Worm (Caenorhabditis elegans) whole organism, L2 larva: ENCODE data around the gene C33G8.2.

Experiments
- C34F6.9 ChIP-seq: fragments of 150-350 bp; optimal IDR thresholded peaks from 2 replicates; lab custom pipeline; 2014; ENCODE audit warnings: missing biosample characterization, missing genetic modification characterization
- F13H6.1 ChIP-seq: sonication (generic microtip); optimal IDR thresholded peaks from 2 replicates; lab custom pipeline; 2016; ENCODE audit warnings: missing genetic modification characterization, missing compliant biosample characterization
- R02D3.7 ChIP-seq: fragments of 150-350 bp; optimal IDR thresholded peaks from 2 replicates; lab custom pipeline; 2014; ENCODE audit warnings: missing biosample characterization, missing genetic modification characterization
- Y55F3AM.14 ChIP-seq: fragments of 200-800 bp; sonication (Bioruptor generic); optimal IDR thresholded peaks from 2 replicates; lab custom pipeline; 2018; ENCODE audit warnings: mild to moderate bottlenecking, missing genetic modification characterization, missing compliant biosample characterization
- ZK546.5 ChIP-seq: sonication (generic microtip); optimal IDR thresholded peaks from 2 replicates; lab custom pipeline; 2017; ENCODE audit warnings: missing biosample characterization, missing genetic modification characterization
- alr-1 ChIP-seq: fragments of 150-350 bp; optimal IDR thresholded peaks from 2 replicates; lab custom pipeline; 2014; ENCODE audit warnings: missing biosample characterization, missing genetic modification characterization
- aly-2 ChIP-seq: fragments of 150-350 bp; optimal IDR thresholded peaks from 2 replicates; lab custom pipeline; 2014; ENCODE audit warnings: missing biosample characterization, missing genetic modification characterization
- ama-1 ChIP-seq: fragments of 150-350 bp; optimal IDR thresholded peaks from 2 replicates; lab custom pipeline; 2018; ENCODE audit warnings: inconsistent platforms
- blmp-1 ChIP-seq: sonication (generic microtip); optimal IDR thresholded peaks from 2 replicates; lab custom pipeline; 2017; ENCODE audit warnings: missing genetic modification characterization, mild to moderate bottlenecking, missing compliant biosample characterization, antibody characterized with exemption, moderate library complexity; ENCODE audit not compliant: insufficient read depth
- ceh-16 ChIP-seq: fragments of 150-350 bp; optimal IDR thresholded peaks from 2 replicates; lab custom pipeline; 2014; ENCODE audit warnings: missing biosample characterization, missing genetic modification characterization
- ceh-82 ChIP-seq: fragments of 150-350 bp; optimal IDR thresholded peaks from 2 replicates; lab custom pipeline; 2014; ENCODE audit warnings: missing biosample characterization, missing genetic modification characterization
- crh-2 ChIP-seq: sonication (generic microtip); optimal IDR thresholded peaks from 2 replicates; lab custom pipeline; 2017; ENCODE audit warnings: missing biosample characterization, missing genetic modification characterization
- dmd-4 ChIP-seq: sonication (generic microtip); optimal IDR thresholded peaks from 2 replicates; lab custom pipeline; 2017; ENCODE audit warnings: missing biosample characterization, missing genetic modification characterization
- egl-27 ChIP-seq: sonication (generic microtip); optimal IDR thresholded peaks from 3 replicates; lab custom pipeline; 2017; ENCODE audit warnings: missing biosample characterization, missing genetic modification reagents, missing genetic modification characterization
- elt-1 ChIP-seq: fragments of 150-350 bp; optimal IDR thresholded peaks from 2 replicates; lab custom pipeline; 2014; ENCODE audit warnings: missing biosample characterization, missing genetic modification characterization
- elt-3 ChIP-seq: sonication (generic microtip); optimal IDR thresholded peaks from 2 replicates; lab custom pipeline; 2017; ENCODE audit warnings: missing biosample characterization, missing genetic modification characterization
- fos-1 ChIP-seq: fragments of 150-350 bp; optimal IDR thresholded peaks from 2 replicates; lab custom pipeline; 2014; ENCODE audit warnings: missing biosample characterization, missing genetic modification characterization
- gmeb-1 ChIP-seq: fragments of 150-350 bp; optimal IDR thresholded peaks from 2 replicates; lab custom pipeline; 2014; ENCODE audit warnings: missing biosample characterization, missing genetic modification characterization
- lin-11 ChIP-seq: fragments of 150-350 bp; sonication (generic microtip); optimal IDR thresholded peaks from 2 replicates; lab custom pipeline; 2014; ENCODE audit warnings: missing biosample characterization, missing genetic modification characterization, inconsistent platforms, mixed read lengths
- lin-13 ChIP-seq: fragments of 150-350 bp; optimal IDR thresholded peaks from 2 replicates; lab custom pipeline; 2014; ENCODE audit warnings: missing biosample characterization, missing genetic modification reagents, missing genetic modification characterization
- lin-39 ChIP-seq: fragments of 150-350 bp; optimal IDR thresholded peaks from 2 replicates; lab custom pipeline; 2014; ENCODE audit warnings: missing biosample characterization, missing genetic modification reagents, missing genetic modification characterization
- lsy-2 ChIP-seq, 2 experiments: fragments of 150-350 bp in 1 of 2; sonication (generic microtip) in 1 of 2; optimal IDR thresholded peaks; 2 replicates each; lab custom pipeline; 2014 to 2017; ENCODE audit warnings: missing biosample characterization in 2 of 2, missing genetic modification characterization in 2 of 2
- mab-5 ChIP-seq: fragments of 150-350 bp; optimal IDR thresholded peaks from 2 replicates; lab custom pipeline; 2014; ENCODE audit warnings: missing biosample characterization, missing genetic modification characterization
- mbf-1 ChIP-seq: sonication (generic microtip); optimal IDR thresholded peaks from 2 replicates; lab custom pipeline; 2017; ENCODE audit warnings: missing biosample characterization, missing genetic modification characterization
- mdl-1 ChIP-seq, 2 experiments: fragments of 150-350 bp in 1 of 2; sonication (generic microtip) in 1 of 2; optimal IDR thresholded peaks; 2 replicates each; lab custom pipeline; 2017; ENCODE audit warnings: missing biosample characterization in 2 of 2, missing genetic modification characterization in 2 of 2
- nhr-10 ChIP-seq: sonication (generic microtip); optimal IDR thresholded peaks from 2 replicates; lab custom pipeline; 2017; ENCODE audit warnings: missing biosample characterization, missing genetic modification characterization
- nhr-11 ChIP-seq: fragments of 150-350 bp; optimal IDR thresholded peaks from 2 replicates; lab custom pipeline; 2014; ENCODE audit warnings: missing biosample characterization, missing genetic modification characterization
- nhr-12 ChIP-seq: fragments of 150-350 bp; optimal IDR thresholded peaks from 2 replicates; lab custom pipeline; 2014; ENCODE audit warnings: missing biosample characterization, missing genetic modification characterization
- nhr-129 ChIP-seq: fragments of 150-350 bp; optimal IDR thresholded peaks from 2 replicates; lab custom pipeline; 2014; ENCODE audit warnings: missing biosample characterization, missing genetic modification characterization
- nhr-21 ChIP-seq: fragments of 150-350 bp; optimal IDR thresholded peaks from 2 replicates; lab custom pipeline; 2014; ENCODE audit warnings: missing biosample characterization, missing genetic modification characterization
- nhr-23 ChIP-seq: fragments of 150-350 bp; optimal IDR thresholded peaks from 2 replicates; lab custom pipeline; 2014; ENCODE audit warnings: missing biosample characterization, missing genetic modification reagents, missing genetic modification characterization
- nhr-237 ChIP-seq: fragments of 150-350 bp; optimal IDR thresholded peaks from 2 replicates; lab custom pipeline; 2014; ENCODE audit warnings: missing biosample characterization, missing genetic modification characterization
- nhr-25 ChIP-seq: fragments of 150-350 bp; sonication (generic microtip); optimal IDR thresholded peaks from 3 replicates; lab custom pipeline; 2014; ENCODE audit warnings: missing biosample characterization, missing genetic modification characterization
- nhr-6 ChIP-seq: fragments of 150-350 bp; optimal IDR thresholded peaks from 2 replicates; lab custom pipeline; 2014; ENCODE audit warnings: missing biosample characterization, missing genetic modification characterization
- nhr-77 ChIP-seq: fragments of 150-350 bp; optimal IDR thresholded peaks from 2 replicates; lab custom pipeline; 2014; ENCODE audit warnings: missing biosample characterization, missing genetic modification characterization
- peb-1 ChIP-seq: fragments of 150-350 bp; optimal IDR thresholded peaks from 2 replicates; lab custom pipeline; 2014; ENCODE audit warnings: missing biosample characterization, missing genetic modification characterization
- sem-4 ChIP-seq: fragments of 150-350 bp; optimal IDR thresholded peaks from 2 replicates; lab custom pipeline; 2014; ENCODE audit warnings: missing biosample characterization, missing genetic modification reagents, missing genetic modification characterization
- skn-1 ChIP-seq: sonication (generic microtip); optimal IDR thresholded peaks from 2 replicates; lab custom pipeline; 2017; ENCODE audit warnings: missing biosample characterization, missing genetic modification characterization
- sma-3 ChIP-seq: sonication (generic microtip); optimal IDR thresholded peaks from 2 replicates; lab custom pipeline; 2016; ENCODE audit warnings: missing genetic modification reagents, missing genetic modification characterization, missing compliant biosample characterization
- sma-9 ChIP-seq, 2 experiments: fragments of 150-350 bp in 1 of 2; sonication (generic microtip) in 1 of 2; optimal IDR thresholded peaks; 2 replicates each; lab custom pipeline; 2014 to 2016; ENCODE audit warnings: missing genetic modification characterization in 2 of 2, mild to moderate bottlenecking in 1 of 2, missing biosample characterization in 1 of 2, missing compliant biosample characterization in 1 of 2, missing genetic modification reagents in 1 of 2, moderate library complexity in 1 of 2
- snpc-4 ChIP-seq: fragments of 150-350 bp; optimal IDR thresholded peaks from 2 replicates; lab custom pipeline; 2014; ENCODE audit warnings: missing biosample characterization, missing genetic modification characterization
- unc-39 ChIP-seq: fragments of 150-350 bp; optimal IDR thresholded peaks from 2 replicates; lab custom pipeline; 2014; ENCODE audit warnings: missing biosample characterization, missing genetic modification characterization
- unc-55 ChIP-seq: fragments of 150-350 bp; sonication (generic microtip); optimal IDR thresholded peaks from 3 replicates; lab custom pipeline; 2014; ENCODE audit warnings: missing biosample characterization, missing genetic modification reagents, missing genetic modification characterization
- unc-62 ChIP-seq: fragments of 150-350 bp; optimal IDR thresholded peaks from 2 replicates; lab custom pipeline; 2014; ENCODE audit warnings: missing biosample characterization, missing genetic modification reagents, missing genetic modification characterization
- zag-1 ChIP-seq: fragments of 150-350 bp; optimal IDR thresholded peaks from 2 replicates; lab custom pipeline; 2014; ENCODE audit warnings: missing biosample characterization, missing genetic modification characterization
- ztf-1 ChIP-seq: fragments of 200-800 bp; sonication (Bioruptor generic); conservative IDR thresholded peaks from 2 replicates; pipeline ENCODE4 v1.3.6; 2022; ENCODE audit warnings: missing genetic modification characterization, missing compliant biosample characterization
- ztf-11 ChIP-seq: sonication (generic microtip); optimal IDR thresholded peaks from 2 replicates; lab custom pipeline; 2017; ENCODE audit warnings: missing biosample characterization, missing genetic modification characterization
- ztf-4 ChIP-seq: fragments of 150-350 bp; optimal IDR thresholded peaks from 2 replicates; lab custom pipeline; 2014; ENCODE audit warnings: missing biosample characterization, missing genetic modification characterization

The C33G8.2 gene

ce11 chrV:6993999-6994398, 15.6 kb upstream of the C33G8.2 start:
- TF ChIP-seq ZK546.5 (tag; lab: Kevin White, UChicago): no peak
- TF ChIP-seq skn-1: peak; percentile 47
- no peak for TF ChIP-seq ceh-82 (tag; lab: Kevin White, UChicago)
- TF ChIP-seq unc-62: no peak
- TF ChIP-seq nhr-10 (tag; lab: Kevin White, UChicago): no peak
- no peak for TF ChIP-seq ztf-1 (GFP tag; lab: Robert Waterston, UW)
- peak; percentile 86 for TF ChIP-seq crh-2 (tag; lab: Kevin White, UChicago)
- TF ChIP-seq mab-5 (tag; lab: Kevin White, UChicago): no peak
- no peak for TF ChIP-seq snpc-4 (tag; lab: Kevin White, UChicago)
- TF ChIP-seq nhr-23 (tag; lab: Kevin White, UChicago): no peak
- no peak for TF ChIP-seq nhr-11 (tag; lab: Kevin White, UChicago)
- no peak for TF ChIP-seq elt-1 (tag; lab: Kevin White, UChicago)
- TF ChIP-seq C34F6.9 (tag; lab: Kevin White, UChicago): no peak
- TF ChIP-seq lin-39 (tag; lab: Kevin White, UChicago): no peak
- TF ChIP-seq aly-2 (tag; lab: Kevin White, UChicago): no peak
- TF ChIP-seq sma-3 (GFP tag; lab: Kevin White, UChicago): peak; percentile 65
- no peak for TF ChIP-seq unc-39
- TF ChIP-seq mdl-1 (tag; optimal IDR thresholded peaks at IDR 0.05; lab: Kevin White, UChicago): no peak
- TF ChIP-seq nhr-6: peak; percentile 37
- peak; percentile 17 for TF ChIP-seq sem-4 (tag; lab: Kevin White, UChicago)
- no peak for TF ChIP-seq lin-11 (tag; lab: Kevin White, UChicago)
- peak; percentile 93 for TF ChIP-seq blmp-1 (tag; lab: Kevin White, UChicago)
- TF ChIP-seq ama-1 (lab: Kevin White, UChicago): no peak
- TF ChIP-seq nhr-129 (tag; lab: Kevin White, UChicago): peak; percentile 76
- peak; percentile 46 for TF ChIP-seq nhr-25
- no peak for TF ChIP-seq peb-1
- peak; percentile 63 for TF ChIP-seq F13H6.1
- no peak for TF ChIP-seq nhr-12 (tag; lab: Kevin White, UChicago)
- no peak for TF ChIP-seq Y55F3AM.14
- no peak for TF ChIP-seq ztf-11 (tag; lab: Kevin White, UChicago)
- TF ChIP-seq ceh-16 (tag; lab: Kevin White, UChicago): no peak
- peak in 1 of 2 experiments; percentile 36 for TF ChIP-seq lsy-2 (tag; optimal IDR thresholded peaks at IDR 0.05; lab: Kevin White, UChicago)
- TF ChIP-seq zag-1: no peak
- no peak for TF ChIP-seq elt-3
- no peak for TF ChIP-seq unc-55
- no peak for TF ChIP-seq mbf-1 (tag; lab: Kevin White, UChicago)
- peak; percentile 12 for TF ChIP-seq gmeb-1 (tag; lab: Kevin White, UChicago)
- TF ChIP-seq nhr-21 (tag; lab: Kevin White, UChicago): peak; percentile 84
- TF ChIP-seq alr-1 (tag; lab: Kevin White, UChicago): no peak
- peak; percentile 96 for TF ChIP-seq sma-9 (GFP tag; optimal IDR thresholded peaks at IDR 0.05; lab: Kevin White, UChicago)
- no peak for TF ChIP-seq sma-9 (tag; optimal IDR thresholded peaks at IDR 0.05; lab: Kevin White, UChicago)
- TF ChIP-seq ztf-4: no peak
- TF ChIP-seq egl-27 (tag; lab: Kevin White, UChicago): peak; percentile 42
- TF ChIP-seq R02D3.7 (tag; lab: Kevin White, UChicago): no peak
- TF ChIP-seq nhr-77: no peak
- TF ChIP-seq lin-13 (GFP tag; lab: Kevin White, UChicago): no peak
- no peak for TF ChIP-seq dmd-4 (tag; lab: Kevin White, UChicago)
- no peak for TF ChIP-seq nhr-237
- TF ChIP-seq fos-1: peak; percentile 60
